Worm (Caenorhabditis elegans) whole organism, L4/young adult: ENCODE data around the gene Y37A1A.2.

Experiments
- W03F9.2 ChIP-seq: fragments of 150-350 bp; optimal IDR thresholded peaks from 2 replicates; lab custom pipeline; 2014; ENCODE audit warnings: missing biosample characterization, missing genetic modification characterization
- dao-5 ChIP-seq: sonication (generic microtip); optimal IDR thresholded peaks from 2 replicates; lab custom pipeline; 2016; ENCODE audit warnings: missing genotype, missing genetic modification characterization, moderate library complexity, missing compliant biosample characterization
- him-1 ChIP-seq: sonication (generic microtip); optimal IDR thresholded peaks from 2 replicates; lab custom pipeline; 2016; ENCODE audit warnings: missing genotype, missing genetic modification reagents, missing genetic modification characterization, missing compliant biosample characterization

- TF ChIP-seq him-1 (no peak), dao-5 (tag; lab: Kevin White, UChicago) (no peak), W03F9.2 (tag; lab: Kevin White, UChicago) (no peak)
Measured at ce11 chrIV:13910931-13911330, 1.9 kb downstream of the Y37A1A.2 start.
